Fruit fly (Drosophila melanogaster) whole organism, embryonic: ENCODE data around the gene fbl.

Source experiments
- Abd-B ChIP-seq: fragments of 200-800 bp; sonication (Bioruptor generic); optimal IDR thresholded peaks from 2 replicates; lab custom pipeline; 2018; ENCODE audit warnings: missing biosample characterization, mild to moderate bottlenecking, missing genetic modification characterization, moderate library complexity
- Adf1 ChIP-seq: fragments of 200-800 bp; sonication (Bioruptor generic); IDR thresholded peaks from 2 replicates; pipeline ENCODE4 v1.3.6; 2022; ENCODE audit warnings: missing biosample characterization, missing genetic modification characterization
- CG10267 ChIP-seq: fragments of 200-800 bp; sonication (Bioruptor generic); optimal IDR thresholded peaks from 2 replicates; lab custom pipeline; 2018; ENCODE audit warnings: missing biosample characterization, mild to moderate bottlenecking, missing genetic modification characterization, moderate library complexity
- CG10543 ChIP-seq: fragments of 200-800 bp; sonication (Bioruptor generic); optimal IDR thresholded peaks from 3 replicates; lab custom pipeline; 2017; ENCODE audit warnings: missing biosample characterization, mild to moderate bottlenecking, missing genetic modification characterization, moderate library complexity
- CG11398 ChIP-seq: fragments of 200-800 bp; sonication (Bioruptor generic); optimal IDR thresholded peaks from 2 replicates; lab custom pipeline; 2016; ENCODE audit warnings: missing biosample characterization, missing genetic modification characterization
- CG12236 ChIP-seq: fragments of 200-800 bp; sonication (Bioruptor generic); optimal IDR thresholded peaks from 2 replicates; lab custom pipeline; 2016; ENCODE audit warnings: missing biosample characterization, missing genetic modification characterization
- CG12769 ChIP-seq: fragments of 200-800 bp; sonication (Bioruptor generic); optimal IDR thresholded peaks from 2 replicates; lab custom pipeline; 2019; ENCODE audit warnings: missing biosample characterization, mild to moderate bottlenecking, missing genetic modification characterization, moderate library complexity
- CG13287 ChIP-seq: fragments of 200-800 bp; sonication (Bioruptor generic); IDR thresholded peaks from 2 replicates; pipeline ENCODE4 v1.3.6; 2022; ENCODE audit warnings: missing biosample characterization, missing genetic modification characterization; ENCODE audit not compliant: partially characterized antibody
- CG15011 ChIP-seq: fragments of 200-800 bp; sonication (Bioruptor generic); optimal IDR thresholded peaks from 3 replicates; lab custom pipeline; 2018; ENCODE audit warnings: missing biosample characterization, mild to moderate bottlenecking, missing genetic modification characterization
- CG16815 ChIP-seq: fragments of 200-800 bp; sonication (Bioruptor generic); optimal IDR thresholded peaks from 3 replicates; lab custom pipeline; 2017; ENCODE audit warnings: missing biosample characterization, mild to moderate bottlenecking, missing genetic modification characterization
- CG2889 ChIP-seq: fragments of 200-800 bp; sonication (Bioruptor generic); IDR thresholded peaks from 3 replicates; pipeline ENCODE4 v1.3.6; 2022; ENCODE audit warnings: missing biosample characterization, missing genetic modification characterization
- CG30431 ChIP-seq: fragments of 200-800 bp; sonication (Bioruptor generic); optimal IDR thresholded peaks from 2 replicates; lab custom pipeline; 2017; ENCODE audit warnings: missing biosample characterization, missing genetic modification characterization
- CG3163 ChIP-seq: fragments of 200-800 bp; sonication (Bioruptor generic); optimal IDR thresholded peaks from 3 replicates; lab custom pipeline; 2016; ENCODE audit warnings: missing biosample characterization, missing genetic modification characterization
- CG6854 ChIP-seq: fragments of 200-800 bp; sonication (Bioruptor generic); optimal IDR thresholded peaks from 3 replicates; lab custom pipeline; 2017; ENCODE audit warnings: missing biosample characterization, mild to moderate bottlenecking, missing genetic modification characterization
- CG9437 ChIP-seq: fragments of 200-800 bp; sonication (Bioruptor generic); optimal IDR thresholded peaks from 2 replicates; lab custom pipeline; 2018; ENCODE audit warnings: missing biosample characterization, mild to moderate bottlenecking, missing genetic modification characterization
- CHES-1-like ChIP-seq: fragments of 200-800 bp; sonication (Bioruptor generic); optimal IDR thresholded peaks from 2 replicates; lab custom pipeline; 2016; ENCODE audit warnings: missing biosample characterization, missing genetic modification characterization
- Camta ChIP-seq: fragments of 200-800 bp; sonication (Bioruptor generic); optimal IDR thresholded peaks from 2 replicates; lab custom pipeline; 2016; ENCODE audit warnings: missing biosample characterization, missing genetic modification characterization
- Dek ChIP-seq: fragments of 200-800 bp; sonication (Bioruptor generic); optimal IDR thresholded peaks from 3 replicates; lab custom pipeline; 2019; ENCODE audit warnings: missing biosample characterization, mild to moderate bottlenecking, missing genetic modification characterization, moderate library complexity
- Dll ChIP-seq: fragments of 200-800 bp; sonication (Bioruptor generic); IDR thresholded peaks from 4 replicates; pipeline ENCODE4 v1.3.6; 2022; ENCODE audit warnings: missing biosample characterization, missing genetic modification characterization; ENCODE audit not compliant: partially characterized antibody
- Gug ChIP-seq: fragments of 200-800 bp; sonication (Bioruptor generic); IDR thresholded peaks from 4 replicates; pipeline ENCODE4 v1.3.6; 2022; ENCODE audit warnings: missing biosample characterization, missing genetic modification characterization
- Mrtf ChIP-seq: fragments of 200-800 bp; sonication (Bioruptor generic); IDR thresholded peaks from 3 replicates; pipeline ENCODE4 v1.3.6; 2022; ENCODE audit warnings: missing biosample characterization, missing genetic modification characterization
- NC2α ChIP-seq: fragments of 200-800 bp; sonication (Bioruptor generic); optimal IDR thresholded peaks from 2 replicates; lab custom pipeline; 2016; ENCODE audit warnings: missing biosample characterization, missing genetic modification characterization
- Optix ChIP-seq: fragments of 200-800 bp; sonication (Bioruptor generic); IDR thresholded peaks from 3 replicates; pipeline ENCODE4 v1.3.6; 2022; ENCODE audit warnings: missing biosample characterization, missing genetic modification characterization
- Rfx ChIP-seq: fragments of 200-800 bp; sonication (Bioruptor generic); IDR thresholded peaks from 2 replicates; pipeline ENCODE4 v1.3.6; 2022; ENCODE audit warnings: missing biosample characterization, missing genetic modification characterization
- Rx ChIP-seq: fragments of 200-800 bp; sonication (Bioruptor generic); IDR thresholded peaks from 2 replicates; pipeline ENCODE4 v1.3.6; 2022; ENCODE audit warnings: missing biosample characterization, missing genetic modification characterization
- Sry-β ChIP-seq: fragments of 200-800 bp; sonication (Bioruptor generic); optimal IDR thresholded peaks from 2 replicates; lab custom pipeline; 2018; ENCODE audit warnings: missing biosample characterization, mild to moderate bottlenecking, missing genetic modification characterization, moderate library complexity
- Trl ChIP-seq, 3 experiments: fragments of >200 bp in 2 of 3; fragments of 200-800 bp in 1 of 3; sonication (Bioruptor generic) in 1 of 3; optimal IDR thresholded peaks; 2 replicates in 1 of 3; 3 replicates in 2 of 3; lab custom pipeline; 2016 to 2017; ENCODE audit warnings: missing biosample characterization in 1 of 3, missing genetic modification characterization in 1 of 3
- amos ChIP-seq: fragments of 200-800 bp; sonication (Bioruptor generic); IDR thresholded peaks from 2 replicates; pipeline ENCODE4 v1.3.6; 2022; ENCODE audit warnings: missing biosample characterization, missing genetic modification characterization; ENCODE audit not compliant: partially characterized antibody
- bcd ChIP-seq: fragments of 200-800 bp; sonication (Bioruptor generic); optimal IDR thresholded peaks from 2 replicates; lab custom pipeline; 2017; ENCODE audit warnings: missing biosample characterization, mild to moderate bottlenecking, missing genetic modification characterization
- bowl ChIP-seq: fragments of 200-800 bp; sonication (Bioruptor generic); IDR thresholded peaks from 2 replicates; pipeline ENCODE4 v1.3.6; 2022; ENCODE audit warnings: missing biosample characterization, missing genetic modification characterization
- croc ChIP-seq: fragments of 200-800 bp; sonication (Bioruptor generic); conservative IDR thresholded peaks from 3 replicates; pipeline ENCODE4 v1.3.6; 2022; ENCODE audit warnings: missing biosample characterization, missing genetic modification characterization
- esg ChIP-seq: fragments of 200-800 bp; sonication (Bioruptor generic); conservative IDR thresholded peaks from 2 replicates; pipeline ENCODE4 v1.3.6; 2022; ENCODE audit warnings: missing biosample characterization, missing genetic modification characterization
- jigr1 ChIP-seq: fragments of 200-800 bp; sonication (Bioruptor generic); IDR thresholded peaks from 3 replicates; pipeline ENCODE4 v1.3.6; 2022; ENCODE audit warnings: missing biosample characterization, missing genetic modification characterization
- knrl ChIP-seq: fragments of 200-800 bp; sonication (Bioruptor generic); IDR thresholded peaks from 3 replicates; pipeline ENCODE4 v1.3.6; 2022; ENCODE audit warnings: missing biosample characterization, missing genetic modification characterization; ENCODE audit not compliant: partially characterized antibody
- lilli ChIP-seq: fragments of 200-800 bp; sonication (Bioruptor generic); optimal IDR thresholded peaks from 3 replicates; lab custom pipeline; 2016; ENCODE audit warnings: missing biosample characterization, missing genetic modification characterization
- lov ChIP-seq, 2 experiments: fragments of 200-800 bp in 1 of 2; fragments of >200 bp in 1 of 2; sonication (Bioruptor generic) in 1 of 2; IDR thresholded peaks in 1 of 2; optimal IDR thresholded peaks in 1 of 2; 2 replicates in 1 of 2; 3 replicates in 1 of 2; pipeline versions ENCODE4 v1.3.6 to Lab custom; 2017 to 2022; ENCODE audit warnings: missing biosample characterization in 1 of 2, missing genetic modification characterization in 1 of 2
- nerfin-1 ChIP-seq: fragments of 200-800 bp; sonication (Bioruptor generic); optimal IDR thresholded peaks from 3 replicates; lab custom pipeline; 2019; ENCODE audit warnings: missing biosample characterization, mild to moderate bottlenecking, missing genetic modification characterization, moderate library complexity
- pan ChIP-seq, 4 experiments: fragments of >200 bp in 3 of 4; fragments of 200-800 bp in 1 of 4; sonication (Bioruptor generic) in 1 of 4; optimal IDR thresholded peaks in 3 of 4; IDR thresholded peaks in 1 of 4; 2 replicates each; pipeline versions ENCODE4 v1.3.6 to Lab custom; 2017 to 2022; ENCODE audit warnings: missing biosample characterization in 2 of 4, missing genetic modification characterization in 2 of 4, mixed read lengths in 1 of 4
- pfk ChIP-seq: fragments of 200-800 bp; sonication (Bioruptor generic); optimal IDR thresholded peaks from 2 replicates; lab custom pipeline; 2018; ENCODE audit warnings: missing biosample characterization, mild to moderate bottlenecking, missing genetic modification characterization, moderate library complexity
- sim ChIP-seq: fragments of 200-800 bp; sonication (Bioruptor generic); IDR thresholded peaks from 2 replicates; pipeline ENCODE4 v1.3.6; 2022; ENCODE audit warnings: missing biosample characterization, missing genetic modification characterization
- sima ChIP-seq: fragments of 200-800 bp; sonication (Bioruptor generic); optimal IDR thresholded peaks from 2 replicates; lab custom pipeline; 2016; ENCODE audit warnings: missing biosample characterization, missing genetic modification characterization
- sna ChIP-seq: fragments of 200-800 bp; sonication (Bioruptor generic); IDR thresholded peaks from 2 replicates; pipeline ENCODE4 v1.3.6; 2022; ENCODE audit warnings: missing biosample characterization, missing genetic modification characterization; ENCODE audit not compliant: partially characterized antibody
- sob ChIP-seq: fragments of 200-800 bp; sonication (Bioruptor generic); IDR thresholded peaks from 2 replicates; pipeline ENCODE4 v1.3.6; 2022; ENCODE audit warnings: missing biosample characterization, missing genetic modification characterization
- sr ChIP-seq: fragments of 200-800 bp; sonication (Bioruptor generic); IDR thresholded peaks from 3 replicates; pipeline ENCODE4 v1.3.6; 2022; ENCODE audit warnings: missing biosample characterization, missing genetic modification characterization
- stwl ChIP-seq: fragments of 200-800 bp; sonication (Bioruptor generic); optimal IDR thresholded peaks from 3 replicates; lab custom pipeline; 2018; ENCODE audit warnings: missing biosample characterization, mild to moderate bottlenecking, missing genetic modification characterization, moderate library complexity
- usp ChIP-seq: fragments of >200 bp; optimal IDR thresholded peaks from 2 replicates; lab custom pipeline; 2017; ENCODE audit warnings: missing biosample characterization, missing genetic modification characterization
- wek ChIP-seq: fragments of 200-800 bp; sonication (Bioruptor generic); optimal IDR thresholded peaks from 3 replicates; lab custom pipeline; 2018; ENCODE audit warnings: missing biosample characterization, mild to moderate bottlenecking, missing genetic modification characterization, moderate library complexity
- yki ChIP-seq: fragments of >200 bp; optimal IDR thresholded peaks from 3 replicates; lab custom pipeline; 2018

fbl gene

DNA sequence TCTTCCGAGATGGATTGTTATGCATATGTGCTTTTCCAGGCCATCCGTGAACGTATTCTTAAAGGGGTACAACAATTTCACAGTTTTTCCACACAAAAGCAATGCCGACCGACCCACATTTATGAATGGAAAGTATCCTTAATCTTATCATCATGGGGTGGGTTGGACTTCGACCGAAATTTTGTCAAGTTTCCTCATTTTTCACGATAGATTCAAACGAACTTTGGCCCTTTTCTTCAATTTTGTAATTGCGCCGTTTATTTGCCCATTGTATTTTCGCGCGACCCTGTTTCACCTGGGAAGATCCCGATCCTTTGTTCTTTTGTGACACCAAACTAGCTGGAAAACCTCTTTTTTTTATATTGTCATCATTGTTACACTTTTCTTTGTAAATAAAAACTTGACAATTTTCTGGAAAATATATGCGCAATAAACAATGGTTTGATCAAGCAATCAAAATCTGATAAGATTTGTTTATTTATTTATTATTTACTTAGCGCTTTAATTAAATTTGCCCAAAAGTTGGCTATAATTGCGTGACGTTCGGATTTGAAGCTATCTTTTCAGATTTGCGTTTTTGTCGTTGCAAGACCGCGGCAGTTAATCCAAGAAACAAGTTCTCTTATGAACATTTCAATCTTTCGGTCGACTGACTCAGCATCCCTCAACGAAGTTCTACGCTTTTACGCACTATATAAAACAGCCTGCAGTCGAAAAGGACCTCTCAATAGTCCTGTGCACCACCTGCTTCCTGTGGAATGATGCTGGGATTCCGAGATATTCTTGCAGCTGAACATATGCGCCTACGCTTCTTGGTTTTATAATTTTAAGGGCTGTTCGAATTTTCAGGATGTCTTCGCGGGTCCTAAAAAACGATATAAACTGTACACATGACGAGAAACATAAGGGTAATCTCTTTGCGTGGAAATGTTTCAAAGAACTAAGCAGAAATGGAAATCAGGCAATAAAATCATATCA, 22.0 kb downstream of the fbl start (continued):
- TF ChIP-seq CG16815 (GFP tag; lab: Kevin White, UChicago) (no peak), Adf1 (GFP tag; lab: Robert Waterston, UW) (no peak), lov (optimal IDR thresholded peaks at IDR 0.05; lab: Kevin White, UChicago) (no peak), lov (GFP tag; IDR thresholded peaks at IDR 0.05; lab: Robert Waterston, UW) (no peak), pan (optimal IDR thresholded peaks at IDR 0.05; lab: Kevin White, UChicago) (no peak), pan (GFP tag; optimal IDR thresholded peaks at IDR 0.05 in 1 of 2, IDR thresholded peaks at IDR 0.05 in 1 of 2) (no peak), NC2α (no peak), CG11398 (GFP tag; lab: Kevin White, UChicago) (no peak), nerfin-1 (tag; lab: Kevin White, UChicago) (no peak), Camta (GFP tag; lab: Kevin White, UChicago) (no peak), sima (no peak), bowl (no peak), sna (GFP tag; lab: Robert Waterston, UW) (no peak), Trl (optimal IDR thresholded peaks at IDR 0.05; lab: Kevin White, UChicago) (no peak), Trl (GFP tag; optimal IDR thresholded peaks at IDR 0.05; lab: Kevin White, UChicago) (no peak), stwl (no peak), CG6854 (GFP tag; lab: Kevin White, UChicago) (no peak), CG10267 (tag; lab: Kevin White, UChicago) (no peak), CG12236 (GFP tag; lab: Kevin White, UChicago) (no peak), Gug (GFP tag; lab: Robert Waterston, UW) (no peak), Mrtf (no peak), CG3163 (no peak), Abd-B (GFP tag; lab: Kevin White, UChicago) (no peak), CG9437 (no peak), CG10543 (no peak), CHES-1-like (GFP tag; lab: Kevin White, UChicago) (no peak), CG30431 (GFP tag; lab: Kevin White, UChicago) (no peak), Rfx (GFP tag; lab: Robert Waterston, UW) (no peak; the same call in 1 of the 2 replicates), Dll (GFP tag; lab: Robert Waterston, UW) (no peak), Optix (no peak), Sry-β (no peak), bcd (GFP tag; lab: Kevin White, UChicago) (no peak), croc (GFP tag; lab: Robert Waterston, UW) (no peak), sim (GFP tag; lab: Robert Waterston, UW) (no peak), esg (GFP tag; lab: Robert Waterston, UW) (no peak), yki (lab: Kevin White, UChicago) (no peak), CG15011 (GFP tag; lab: Kevin White, UChicago) (no peak), sr (GFP tag; lab: Robert Waterston, UW) (no peak), sob (GFP tag; lab: Robert Waterston, UW) (no peak), amos (GFP tag; lab: Robert Waterston, UW) (no peak), Dek (tag; lab: Kevin White, UChicago) (peak; percentile 15), pfk (no peak), usp (no peak), CG12769 (tag; lab: Kevin White, UChicago) (peak; percentile 3), CG13287 (GFP tag; lab: Robert Waterston, UW) (peak; percentile 7; the same call in 1 of the 2 replicates), jigr1 (no peak), knrl (GFP tag; lab: Robert Waterston, UW) (no peak), wek (GFP tag; lab: Kevin White, UChicago) (peak; percentile 41), Rx (GFP tag; lab: Robert Waterston, UW) (no peak), lilli (GFP tag; lab: Kevin White, UChicago) (no peak), CG2889 (GFP tag; lab: Robert Waterston, UW) (no peak)
